Worm (Caenorhabditis elegans) whole organism, early embryonic: ENCODE data around the gene pks-1.

ENCODE experiments used
- aly-1 ChIP-seq: sonication (generic microtip); optimal IDR thresholded peaks from 2 replicates; lab custom pipeline; 2016; ENCODE audit warnings: missing genetic modification characterization, missing compliant biosample characterization
- ama-1 ChIP-seq: fragments of 150-350 bp; optimal IDR thresholded peaks from 2 replicates; lab custom pipeline; 2014
- ceh-36 ChIP-seq: sonication (generic microtip); optimal IDR thresholded peaks from 2 replicates; lab custom pipeline; 2016; ENCODE audit warnings: missing genetic modification characterization, inconsistent platforms, missing compliant biosample characterization
- hmbx-1 ChIP-seq: sonication (generic microtip); optimal IDR thresholded peaks from 2 replicates; lab custom pipeline; 2016; ENCODE audit warnings: mild to moderate bottlenecking, missing genetic modification characterization, missing compliant biosample characterization
- hmg-4 ChIP-seq: fragments of 200-800 bp; sonication (Bioruptor generic); optimal IDR thresholded peaks from 2 replicates; lab custom pipeline; 2018; ENCODE audit warnings: mild to moderate bottlenecking, missing genetic modification characterization, missing compliant biosample characterization
- hnd-1 ChIP-seq: sonication (generic microtip); optimal IDR thresholded peaks from 2 replicates; lab custom pipeline; 2016; ENCODE audit warnings: missing genetic modification characterization, missing compliant biosample characterization
- scrt-1 ChIP-seq: fragments of 200-800 bp; sonication (Bioruptor generic); IDR thresholded peaks from 2 replicates; pipeline ENCODE4 v1.3.6; 2022; ENCODE audit warnings: missing genetic modification characterization, missing compliant biosample characterization
- sea-1 ChIP-seq: fragments of 200-800 bp; sonication (Bioruptor generic); conservative IDR thresholded peaks from 2 replicates; pipeline ENCODE4 v1.3.6; 2022; ENCODE audit warnings: missing genetic modification characterization, missing compliant biosample characterization
- tbx-11 ChIP-seq: fragments of 200-800 bp; sonication (Bioruptor generic); IDR thresholded peaks from 2 replicates; pipeline ENCODE4 v1.3.6; 2022; ENCODE audit warnings: missing genetic modification characterization, missing compliant biosample characterization
- tra-4 ChIP-seq: sonication (generic microtip); optimal IDR thresholded peaks from 2 replicates; lab custom pipeline; 2017; ENCODE audit warnings: missing genetic modification characterization, missing compliant biosample characterization

DNA sequence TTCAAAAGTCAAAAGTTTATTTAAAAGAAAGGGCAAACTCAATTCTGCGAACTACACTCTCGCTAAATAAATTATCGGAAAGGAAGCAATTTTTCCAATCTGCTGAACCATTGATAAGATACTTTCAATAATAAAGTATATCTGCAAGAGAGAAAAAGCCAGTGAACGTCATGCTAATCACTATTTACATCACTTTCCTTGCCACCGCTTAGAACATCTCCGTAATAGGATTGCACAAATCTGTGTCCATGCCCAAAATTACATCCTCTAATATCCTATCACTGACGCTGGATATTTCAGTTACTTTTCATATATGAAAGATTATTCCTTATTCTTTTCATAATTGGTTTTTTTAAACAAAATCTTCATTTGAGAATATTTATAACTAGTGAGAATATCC is 30.8 kb upstream of the pks-1 start:
- no peak for TF ChIP-seq ama-1 (lab: Kevin White, UChicago)
- no peak for TF ChIP-seq tbx-11 (GFP tag; lab: Robert Waterston, UW)
- TF ChIP-seq scrt-1 (GFP tag; lab: Robert Waterston, UW): no peak
- no peak for TF ChIP-seq aly-1 (tag; lab: Kevin White, UChicago)
- no peak for TF ChIP-seq ceh-36
- no peak for TF ChIP-seq tra-4 (tag; lab: Kevin White, UChicago)
- no peak for TF ChIP-seq sea-1 (GFP tag; lab: Robert Waterston, UW)
- no peak for TF ChIP-seq hmbx-1 (tag; lab: Kevin White, UChicago)
- TF ChIP-seq hmg-4 (GFP tag; lab: Kevin White, UChicago): no peak
- no peak for TF ChIP-seq hnd-1 (tag; lab: Kevin White, UChicago)
